Fruit fly (Drosophila melanogaster) whole organism, embryonic: ENCODE results near the gene baf.

Experiments used
- Atf6 ChIP-seq: fragments of 200-800 bp; sonication (Bioruptor generic); IDR thresholded peaks from 2 replicates; pipeline ENCODE4 v1.3.6; 2022; ENCODE audit warnings: missing biosample characterization, missing genetic modification characterization
- Awh ChIP-seq: fragments of 200-800 bp; sonication (Bioruptor generic); IDR thresholded peaks from 2 replicates; pipeline ENCODE4, ENCODE4 v1.3.6; 2022; ENCODE audit warnings: missing biosample characterization, missing genetic modification characterization
- B-H1 ChIP-seq: fragments of 200-800 bp; sonication (Bioruptor generic); IDR thresholded peaks from 3 replicates; pipeline ENCODE4 v1.3.6; 2022; ENCODE audit warnings: missing biosample characterization, missing genetic modification characterization
- BEAF-32 ChIP-seq: fragments of 200-800 bp; sonication (Bioruptor generic); optimal IDR thresholded peaks from 3 replicates; lab custom pipeline; 2017; ENCODE audit warnings: missing biosample characterization, missing genetic modification characterization, mild to moderate bottlenecking, moderate library complexity, missing genetic modification reagents
- Bdp1 ChIP-seq: fragments of 200-800 bp; sonication (Bioruptor generic); optimal IDR thresholded peaks from 3 replicates; lab custom pipeline; 2016; ENCODE audit warnings: missing biosample characterization, missing genetic modification characterization
- CG10147 ChIP-seq: fragments of 200-800 bp; sonication (Bioruptor generic); optimal IDR thresholded peaks from 2 replicates; lab custom pipeline; 2019; ENCODE audit warnings: missing biosample characterization, mild to moderate bottlenecking, missing genetic modification characterization, moderate library complexity
- CG10366 ChIP-seq: fragments of 200-800 bp; sonication (Bioruptor generic); IDR thresholded peaks from 2 replicates; pipeline ENCODE4 v1.3.6; 2022; ENCODE audit warnings: missing biosample characterization, missing genetic modification characterization
- CG11398 ChIP-seq: fragments of 200-800 bp; sonication (Bioruptor generic); optimal IDR thresholded peaks from 2 replicates; lab custom pipeline; 2016; ENCODE audit warnings: missing biosample characterization, missing genetic modification characterization
- CG12299 ChIP-seq: fragments of 200-800 bp; sonication (Bioruptor generic); optimal IDR thresholded peaks from 2 replicates; lab custom pipeline; 2018; ENCODE audit warnings: missing biosample characterization, mild to moderate bottlenecking, missing genetic modification characterization
- CG12744 ChIP-seq: fragments of 200-800 bp; sonication (Bioruptor generic); optimal IDR thresholded peaks from 2 replicates; lab custom pipeline; 2016; ENCODE audit warnings: missing biosample characterization, missing genetic modification characterization
- CG12942 ChIP-seq: fragments of 200-800 bp; sonication (Bioruptor generic); optimal IDR thresholded peaks from 3 replicates; lab custom pipeline; 2016; ENCODE audit warnings: missing biosample characterization, missing genetic modification characterization
- CG13287 ChIP-seq: fragments of 200-800 bp; sonication (Bioruptor generic); IDR thresholded peaks from 2 replicates; pipeline ENCODE4 v1.3.6; 2022; ENCODE audit warnings: missing biosample characterization, missing genetic modification characterization; ENCODE audit not compliant: partially characterized antibody
- CG15479 ChIP-seq: fragments of 200-800 bp; sonication (Bioruptor generic); optimal IDR thresholded peaks from 3 replicates; lab custom pipeline; 2019; ENCODE audit warnings: missing biosample characterization, mild to moderate bottlenecking, missing genetic modification characterization, moderate library complexity
- CG16813 ChIP-seq: fragments of 200-800 bp; sonication (Bioruptor generic); IDR thresholded peaks from 3 replicates; pipeline ENCODE4 v1.3.6; 2022; ENCODE audit warnings: missing biosample characterization, missing genetic modification characterization; ENCODE audit not compliant: partially characterized antibody
- CG17802 ChIP-seq: fragments of 200-800 bp; sonication (Bioruptor generic); optimal IDR thresholded peaks from 2 replicates; lab custom pipeline; 2018; ENCODE audit warnings: missing biosample characterization, mild to moderate bottlenecking, missing genetic modification characterization, moderate library complexity
- CG17829 ChIP-seq: fragments of 200-800 bp; optimal IDR thresholded peaks from 2 replicates; lab custom pipeline; 2019; ENCODE audit warnings: missing biosample characterization, mild to moderate bottlenecking, missing genetic modification characterization, moderate library complexity
- CG1832 ChIP-seq: fragments of 200-800 bp; sonication (Bioruptor generic); optimal IDR thresholded peaks from 2 replicates; lab custom pipeline; 2017; ENCODE audit warnings: missing biosample characterization, mild to moderate bottlenecking, missing genetic modification characterization, inconsistent platforms
- CG3407 ChIP-seq: fragments of 200-800 bp; sonication (Bioruptor generic); optimal IDR thresholded peaks from 2 replicates; lab custom pipeline; 2018; ENCODE audit warnings: missing biosample characterization, mild to moderate bottlenecking, missing genetic modification characterization
- CG4707 ChIP-seq: fragments of 200-800 bp; sonication (Bioruptor generic); optimal IDR thresholded peaks from 2 replicates; lab custom pipeline; 2018; ENCODE audit warnings: missing biosample characterization, mild to moderate bottlenecking, missing genetic modification characterization, moderate library complexity
- CG4730 ChIP-seq: fragments of 200-800 bp; sonication (Bioruptor generic); IDR thresholded peaks from 2 replicates; pipeline ENCODE4 v1.3.6; 2022; ENCODE audit warnings: missing biosample characterization, missing genetic modification characterization
- CG5180 ChIP-seq: fragments of 200-800 bp; sonication (Bioruptor generic); optimal IDR thresholded peaks from 3 replicates; lab custom pipeline; 2017; ENCODE audit warnings: missing biosample characterization, missing genetic modification characterization, mild to moderate bottlenecking, moderate library complexity, missing genetic modification reagents
- CG6791 ChIP-seq: fragments of 200-800 bp; sonication (Bioruptor generic); IDR thresholded peaks from 3 replicates; pipeline ENCODE4 v1.3.6; 2022; ENCODE audit warnings: missing biosample characterization, missing genetic modification characterization; ENCODE audit not compliant: partially characterized antibody
- CG7372 ChIP-seq: fragments of 200-800 bp; sonication (Bioruptor generic); IDR thresholded peaks from 2 replicates; pipeline ENCODE4 v1.3.6; 2022; ENCODE audit warnings: missing biosample characterization, missing genetic modification characterization
- CG8944 ChIP-seq: fragments of 200-800 bp; sonication (Bioruptor generic); optimal IDR thresholded peaks from 3 replicates; lab custom pipeline; 2016; ENCODE audit warnings: missing biosample characterization, missing genetic modification characterization
- Dek ChIP-seq: fragments of 200-800 bp; sonication (Bioruptor generic); optimal IDR thresholded peaks from 3 replicates; lab custom pipeline; 2019; ENCODE audit warnings: missing biosample characterization, mild to moderate bottlenecking, missing genetic modification characterization, moderate library complexity
- Nf-YA ChIP-seq: fragments of 200-800 bp; sonication (Bioruptor generic); IDR thresholded peaks from 2 replicates; pipeline ENCODE4 v1.3.6; 2022; ENCODE audit warnings: missing biosample characterization, missing genetic modification characterization
- Pdp1 ChIP-seq, 2 experiments: fragments of 200-800 bp; sonication (Bioruptor generic); optimal IDR thresholded peaks; 3 replicates each; lab custom pipeline; 2016; ENCODE audit warnings: missing biosample characterization in 2 of 2, missing genetic modification characterization in 2 of 2, mild to moderate bottlenecking in 1 of 2, moderate library complexity in 1 of 2
- Poxn ChIP-seq: fragments of 200-800 bp; sonication (Bioruptor generic); IDR thresholded peaks from 2 replicates; pipeline ENCODE4 v1.3.6; 2022; ENCODE audit warnings: missing biosample characterization, missing genetic modification characterization
- Sry-δ ChIP-seq: fragments of 200-800 bp; sonication (Bioruptor generic); optimal IDR thresholded peaks from 2 replicates; lab custom pipeline; 2016; ENCODE audit warnings: missing biosample characterization, missing genetic modification characterization
- ato ChIP-seq: fragments of 200-800 bp; sonication (Bioruptor generic); IDR thresholded peaks from 2 replicates; pipeline ENCODE4 v1.3.6; 2022; ENCODE audit warnings: missing biosample characterization, missing genetic modification characterization; ENCODE audit not compliant: partially characterized antibody
- bab2 ChIP-seq: fragments of 200-800 bp; sonication (Bioruptor generic); optimal IDR thresholded peaks from 2 replicates; lab custom pipeline; 2016; ENCODE audit warnings: missing biosample characterization, missing genetic modification characterization
- br ChIP-seq: fragments of >200 bp; optimal IDR thresholded peaks from 2 replicates; lab custom pipeline; 2017
- cato ChIP-seq: fragments of 200-800 bp; sonication (Bioruptor generic); optimal IDR thresholded peaks from 2 replicates; lab custom pipeline; 2016; ENCODE audit warnings: missing biosample characterization, missing genetic modification characterization, borderline replicate concordance
- disco-r ChIP-seq: fragments of 200-800 bp; sonication (Bioruptor generic); optimal IDR thresholded peaks from 2 replicates; lab custom pipeline; 2016; ENCODE audit warnings: missing biosample characterization, missing genetic modification characterization
- dm ChIP-seq: fragments of 200-800 bp; sonication (Bioruptor generic); optimal IDR thresholded peaks from 3 replicates; lab custom pipeline; 2016; ENCODE audit warnings: missing biosample characterization, missing genetic modification characterization
- dpn ChIP-seq, 2 experiments: fragments of 200-800 bp; sonication (Bioruptor generic); optimal IDR thresholded peaks; 3 replicates each; lab custom pipeline; 2016; ENCODE audit warnings: missing biosample characterization in 2 of 2, missing genetic modification characterization in 2 of 2
- exex ChIP-seq: fragments of 200-800 bp; sonication (Bioruptor generic); optimal IDR thresholded peaks from 4 replicates; lab custom pipeline; 2018; ENCODE audit warnings: missing biosample characterization, mild to moderate bottlenecking, missing genetic modification characterization, moderate library complexity
- fd96Cb ChIP-seq: fragments of 200-800 bp; sonication (Bioruptor generic); optimal IDR thresholded peaks from 2 replicates; lab custom pipeline; 2018; ENCODE audit warnings: missing biosample characterization, mild to moderate bottlenecking, missing genetic modification characterization, moderate library complexity
- her ChIP-seq: fragments of 200-800 bp; sonication (Bioruptor generic); optimal IDR thresholded peaks from 2 replicates; lab custom pipeline; 2016; ENCODE audit warnings: missing biosample characterization, missing genetic modification characterization
- lmd ChIP-seq: fragments of 200-800 bp; sonication (Bioruptor generic); IDR thresholded peaks from 2 replicates; pipeline ENCODE4 v1.3.6; 2022; ENCODE audit warnings: missing biosample characterization, missing genetic modification characterization
- prd ChIP-seq, 3 experiments: fragments of >200 bp in 2 of 3; fragments of 200-800 bp in 1 of 3; sonication (Bioruptor generic) in 1 of 3; optimal IDR thresholded peaks in 2 of 3; IDR thresholded peaks in 1 of 3; 2 replicates in 2 of 3; 3 replicates in 1 of 3; pipeline versions ENCODE4 v1.3.6 to Lab custom; 2017 to 2022; ENCODE audit warnings: missing biosample characterization in 1 of 3, missing genetic modification characterization in 1 of 3
- psq ChIP-seq: fragments of 200-800 bp; sonication (Bioruptor generic); optimal IDR thresholded peaks from 2 replicates; lab custom pipeline; 2017; ENCODE audit warnings: missing biosample characterization, missing genetic modification characterization
- sd ChIP-seq: fragments of 200-800 bp; sonication (Bioruptor generic); optimal IDR thresholded peaks from 3 replicates; lab custom pipeline; 2018; ENCODE audit warnings: missing biosample characterization, mild to moderate bottlenecking, missing genetic modification characterization, moderate library complexity
- sqz ChIP-seq: fragments of 200-800 bp; sonication (Bioruptor generic); optimal IDR thresholded peaks from 3 replicates; lab custom pipeline; 2018; ENCODE audit warnings: missing biosample characterization, mild to moderate bottlenecking, missing genetic modification characterization
- sug ChIP-seq: fragments of 200-800 bp; optimal IDR thresholded peaks from 2 replicates; lab custom pipeline; 2019; ENCODE audit warnings: missing biosample characterization, mild to moderate bottlenecking, missing genetic modification characterization, moderate library complexity
- trh ChIP-seq: fragments of 200-800 bp; sonication (Bioruptor generic); optimal IDR thresholded peaks from 2 replicates; lab custom pipeline; 2016; ENCODE audit warnings: missing biosample characterization, missing genetic modification characterization
- z ChIP-seq: fragments of 200-800 bp; sonication (Bioruptor generic); IDR thresholded peaks from 3 replicates; pipeline ENCODE4 v1.3.6; 2022; ENCODE audit warnings: missing biosample characterization, missing genetic modification characterization
- zen ChIP-seq: fragments of 200-800 bp; sonication (Bioruptor generic); optimal IDR thresholded peaks from 3 replicates; lab custom pipeline; 2018; ENCODE audit warnings: missing biosample characterization, mild to moderate bottlenecking, missing genetic modification characterization, moderate library complexity
- zf30C ChIP-seq: fragments of 200-800 bp; sonication (Bioruptor generic); optimal IDR thresholded peaks from 3 replicates; lab custom pipeline; 2018; ENCODE audit warnings: missing biosample characterization, mild to moderate bottlenecking, missing genetic modification characterization
- zfh2 ChIP-seq: fragments of 200-800 bp; sonication (Bioruptor generic); optimal IDR thresholded peaks from 2 replicates; lab custom pipeline; 2016; ENCODE audit warnings: missing biosample characterization, missing genetic modification characterization

Gene baf

dm6 chr2L:8029160-8029852 is at the start of gene baf (continued):
- TF ChIP-seq lmd = no peak
- no peak for TF ChIP-seq dpn (GFP tag; optimal IDR thresholded peaks at IDR 0.05; lab: Kevin White, UChicago)
- TF ChIP-seq Poxn (GFP tag; lab: Robert Waterston, UW) = no peak
- TF ChIP-seq CG15479 (GFP tag; lab: Kevin White, UChicago) = peak; percentile 47
- no peak for TF ChIP-seq CG10366 (GFP tag; lab: Robert Waterston, UW)
- peak; percentile 94 for TF ChIP-seq her (GFP tag; lab: Kevin White, UChicago)
- no peak for TF ChIP-seq Dek (tag; lab: Kevin White, UChicago)
- TF ChIP-seq CG17802 (tag; lab: Kevin White, UChicago) = no peak
- TF ChIP-seq CG3407 (GFP tag; lab: Kevin White, UChicago) = no peak
- no peak for TF ChIP-seq disco-r (GFP tag; lab: Kevin White, UChicago)
- no peak for TF ChIP-seq CG17829 (tag; lab: Kevin White, UChicago)
- TF ChIP-seq BEAF-32 (GFP tag; lab: Kevin White, UChicago) = peak; percentile 29
- TF ChIP-seq CG8944 (GFP tag; lab: Kevin White, UChicago) = no peak
- TF ChIP-seq CG4730 (GFP tag; lab: Robert Waterston, UW) = no peak
- peak; percentile 17 for TF ChIP-seq dm (GFP tag; lab: Kevin White, UChicago)
- no peak for TF ChIP-seq z (GFP tag; lab: Robert Waterston, UW)
- no peak for TF ChIP-seq CG12299 (tag; lab: Kevin White, UChicago)
- TF ChIP-seq Pdp1 (GFP tag; optimal IDR thresholded peaks at IDR 0.05; lab: Kevin White, UChicago) = peak in 1 of 2 experiments; percentile 78
- TF ChIP-seq CG6791 = no peak
- TF ChIP-seq prd (optimal IDR thresholded peaks at IDR 0.05; lab: Kevin White, UChicago) = no peak
- TF ChIP-seq prd (GFP tag; IDR thresholded peaks at IDR 0.05; lab: Robert Waterston, UW) = no peak
- no peak for TF ChIP-seq sug
- TF ChIP-seq CG13287 = no peak; the same call in 1 of the 2 replicates
- TF ChIP-seq CG7372 = no peak
- TF ChIP-seq CG1832 (GFP tag; lab: Kevin White, UChicago) = no peak
- peak; percentile 81 for TF ChIP-seq sd (tag; lab: Kevin White, UChicago)
- TF ChIP-seq zfh2 = no peak
- no peak for TF ChIP-seq Sry-δ (GFP tag; lab: Kevin White, UChicago)
- TF ChIP-seq Atf6 (GFP tag; lab: Robert Waterston, UW) = no peak
- no peak for TF ChIP-seq Awh (GFP tag; lab: Robert Waterston, UW)
- TF ChIP-seq fd96Cb = no peak
- TF ChIP-seq exex (tag; lab: Kevin White, UChicago) = no peak
- TF ChIP-seq trh = no peak
- TF ChIP-seq cato (GFP tag; lab: Kevin White, UChicago) = no peak
- no peak for TF ChIP-seq Bdp1 (GFP tag; lab: Kevin White, UChicago)
- TF ChIP-seq br (lab: Kevin White, UChicago) = no peak
- no peak for TF ChIP-seq CG4707 (GFP tag; lab: Kevin White, UChicago)
- no peak for TF ChIP-seq CG10147 (GFP tag; lab: Kevin White, UChicago)
- no peak for TF ChIP-seq CG5180 (GFP tag; lab: Kevin White, UChicago)
- no peak for TF ChIP-seq ato (GFP tag; lab: Robert Waterston, UW)
- peak; percentile 52; the same call in 2 of the 3 replicates for TF ChIP-seq CG16813 (GFP tag; lab: Robert Waterston, UW)
- TF ChIP-seq sqz (GFP tag; lab: Kevin White, UChicago) = no peak
- no peak for TF ChIP-seq psq (GFP tag; lab: Kevin White, UChicago)
- no peak for TF ChIP-seq zf30C (GFP tag; lab: Kevin White, UChicago)
- no peak for TF ChIP-seq bab2 (GFP tag; lab: Kevin White, UChicago)
- TF ChIP-seq CG12744 (GFP tag; lab: Kevin White, UChicago) = no peak
- no peak for TF ChIP-seq CG11398 (GFP tag; lab: Kevin White, UChicago)
- TF ChIP-seq CG12942 = no peak
- no peak for TF ChIP-seq B-H1
- no peak for TF ChIP-seq zen
- TF ChIP-seq Nf-YA = no peak
